Worm (Caenorhabditis elegans) whole organism, late embryonic: ENCODE results near the gene adss-1.

Source experiments
- C08G9.2 ChIP-seq: sonication (generic microtip); optimal IDR thresholded peaks from 2 replicates; lab custom pipeline; 2016; ENCODE audit warnings: mild to moderate bottlenecking, missing genetic modification characterization, moderate library complexity, missing compliant biosample characterization
- F13H6.1 ChIP-seq: sonication (generic microtip); optimal IDR thresholded peaks from 2 replicates; lab custom pipeline; 2016; ENCODE audit warnings: missing genetic modification characterization, missing compliant biosample characterization
- K02D7.2 ChIP-seq: sonication (generic microtip); optimal IDR thresholded peaks from 2 replicates; lab custom pipeline; 2017; ENCODE audit warnings: mild to moderate bottlenecking, missing genetic modification characterization, missing compliant biosample characterization
- T23F11.4 ChIP-seq: fragments of 200-800 bp; sonication (Bioruptor generic); optimal IDR thresholded peaks from 2 replicates; lab custom pipeline; 2018; ENCODE audit warnings: mild to moderate bottlenecking, missing genetic modification characterization, missing compliant biosample characterization
- Y22D7AL.16 ChIP-seq: sonication (generic microtip); optimal IDR thresholded peaks from 2 replicates; lab custom pipeline; 2016; ENCODE audit warnings: missing genetic modification characterization, missing compliant biosample characterization
- ceh-18 ChIP-seq: sonication (generic microtip); optimal IDR thresholded peaks from 2 replicates; lab custom pipeline; 2016; ENCODE audit warnings: missing genetic modification characterization, missing compliant biosample characterization
- ceh-2 ChIP-seq: sonication (generic microtip); optimal IDR thresholded peaks from 2 replicates; lab custom pipeline; 2016; ENCODE audit warnings: missing genotype, missing genetic modification characterization, missing compliant biosample characterization
- ceh-22 ChIP-seq: sonication (generic microtip); optimal IDR thresholded peaks from 2 replicates; lab custom pipeline; 2017; ENCODE audit warnings: missing biosample characterization, missing genetic modification characterization
- ceh-24 ChIP-seq: sonication (generic microtip); optimal IDR thresholded peaks from 2 replicates; lab custom pipeline; 2016; ENCODE audit warnings: mild to moderate bottlenecking, missing genetic modification characterization, missing compliant biosample characterization
- ceh-30 ChIP-seq: fragments of 150-350 bp; optimal IDR thresholded peaks from 2 replicates; lab custom pipeline; 2014; ENCODE audit warnings: missing biosample characterization, missing genetic modification characterization
- ceh-34 ChIP-seq: sonication (generic microtip); optimal IDR thresholded peaks from 2 replicates; lab custom pipeline; 2016; ENCODE audit warnings: mild to moderate bottlenecking, missing genetic modification characterization, missing compliant biosample characterization
- dmd-4 ChIP-seq: sonication (generic microtip); optimal IDR thresholded peaks from 2 replicates; lab custom pipeline; 2016; ENCODE audit warnings: borderline replicate concordance, missing genetic modification characterization, missing compliant biosample characterization
- eyg-1 ChIP-seq: sonication (generic microtip); optimal IDR thresholded peaks from 2 replicates; lab custom pipeline; 2016; ENCODE audit warnings: missing genotype, missing genetic modification characterization, missing compliant biosample characterization
- fkh-10 ChIP-seq: fragments of 150-350 bp; optimal IDR thresholded peaks from 2 replicates; lab custom pipeline; 2014; ENCODE audit warnings: missing biosample characterization, missing genetic modification reagents, missing genetic modification characterization
- gmeb-2 ChIP-seq: sonication (generic microtip); optimal IDR thresholded peaks from 2 replicates; lab custom pipeline; 2016; ENCODE audit warnings: missing genetic modification characterization, inconsistent platforms, missing compliant biosample characterization
- hlh-13 ChIP-seq: fragments of 200-800 bp; sonication (Bioruptor generic); optimal IDR thresholded peaks from 2 replicates; lab custom pipeline; 2018; ENCODE audit warnings: mild to moderate bottlenecking, missing genetic modification characterization, missing compliant biosample characterization
- hlh-30 ChIP-seq: sonication (generic microtip); optimal IDR thresholded peaks from 2 replicates; lab custom pipeline; 2017; ENCODE audit warnings: antibody characterized with exemption, missing genetic modification characterization, missing compliant biosample characterization; ENCODE audit not compliant: insufficient read depth
- hlh-8 ChIP-seq: sonication (generic microtip); optimal IDR thresholded peaks from 2 replicates; lab custom pipeline; 2016; ENCODE audit warnings: missing genotype, missing genetic modification characterization, missing compliant biosample characterization
- lim-6 ChIP-seq: sonication (generic microtip); optimal IDR thresholded peaks from 2 replicates; lab custom pipeline; 2016; ENCODE audit warnings: missing genetic modification characterization, missing compliant biosample characterization
- madf-2 ChIP-seq: sonication (generic microtip); optimal IDR thresholded peaks from 2 replicates; lab custom pipeline; 2017; ENCODE audit warnings: missing genetic modification characterization, missing compliant biosample characterization
- mec-3 ChIP-seq: sonication (generic microtip); optimal IDR thresholded peaks from 2 replicates; lab custom pipeline; 2016; ENCODE audit warnings: borderline replicate concordance, missing genetic modification characterization, missing compliant biosample characterization
- nfya-1 ChIP-seq: sonication (generic microtip); optimal IDR thresholded peaks from 2 replicates; lab custom pipeline; 2017; ENCODE audit warnings: missing genetic modification characterization, mild to moderate bottlenecking, missing compliant biosample characterization, antibody characterized with exemption, moderate library complexity
- nhr-11 ChIP-seq: fragments of 150-350 bp; optimal IDR thresholded peaks from 2 replicates; lab custom pipeline; 2014; ENCODE audit warnings: missing biosample characterization, missing genetic modification characterization
- nhr-232 ChIP-seq: sonication (generic microtip); optimal IDR thresholded peaks from 2 replicates; lab custom pipeline; 2016; ENCODE audit warnings: missing genetic modification characterization, missing compliant biosample characterization
- npax-4 ChIP-seq: sonication (generic microtip); optimal IDR thresholded peaks from 2 replicates; lab custom pipeline; 2016; ENCODE audit warnings: missing genetic modification characterization, missing compliant biosample characterization
- pat-9 ChIP-seq: fragments of 200-800 bp; sonication (Bioruptor generic); optimal IDR thresholded peaks from 2 replicates; lab custom pipeline; 2018; ENCODE audit warnings: mild to moderate bottlenecking, missing genetic modification characterization, moderate library complexity, missing compliant biosample characterization
- pax-1 ChIP-seq: fragments of 150-350 bp; optimal IDR thresholded peaks from 2 replicates; lab custom pipeline; 2014; ENCODE audit warnings: missing biosample characterization, missing genetic modification characterization
- pha-4 ChIP-seq: fragments of 150-350 bp; optimal IDR thresholded peaks from 2 replicates; lab custom pipeline; 2018; ENCODE audit warnings: missing biosample characterization, missing genetic modification reagents, missing genetic modification characterization
- pqm-1 ChIP-seq: sonication (generic microtip); optimal IDR thresholded peaks from 2 replicates; lab custom pipeline; 2016; ENCODE audit warnings: missing genetic modification characterization, missing compliant biosample characterization
- sdc-2 ChIP-seq: sonication (generic microtip); optimal IDR thresholded peaks from 2 replicates; lab custom pipeline; 2016; ENCODE audit warnings: missing genotype, missing genetic modification characterization, missing compliant biosample characterization
- tbx-2 ChIP-seq: sonication (generic microtip); optimal IDR thresholded peaks from 2 replicates; lab custom pipeline; 2016; ENCODE audit warnings: missing genetic modification characterization, missing compliant biosample characterization
- tbx-7 ChIP-seq: sonication (generic microtip); optimal IDR thresholded peaks from 2 replicates; lab custom pipeline; 2016; ENCODE audit warnings: missing genotype, missing genetic modification characterization, missing compliant biosample characterization
- ttx-3 ChIP-seq: sonication (generic microtip); optimal IDR thresholded peaks from 2 replicates; lab custom pipeline; 2016; ENCODE audit warnings: missing genetic modification reagents, missing genetic modification characterization, missing compliant biosample characterization
- unc-3 ChIP-seq, 2 experiments: fragments of 200-800 bp in 1 of 2; sonication (Bioruptor generic) in 1 of 2; sonication (generic microtip) in 1 of 2; conservative IDR thresholded peaks in 1 of 2; optimal IDR thresholded peaks in 1 of 2; 2 replicates each; pipeline versions ENCODE4 v1.3.6 to Lab custom; 2016 to 2022; ENCODE audit warnings: missing compliant biosample characterization in 2 of 2, missing genetic modification characterization in 2 of 2, missing genetic modification reagents in 1 of 2
- unc-86 ChIP-seq: sonication (generic microtip); optimal IDR thresholded peaks from 2 replicates; lab custom pipeline; 2016; ENCODE audit warnings: missing genetic modification characterization, missing compliant biosample characterization
- zip-5 ChIP-seq: sonication (generic microtip); optimal IDR thresholded peaks from 2 replicates; lab custom pipeline; 2016; ENCODE audit warnings: missing genetic modification characterization, missing compliant biosample characterization

The adss-1 gene

DNA sequence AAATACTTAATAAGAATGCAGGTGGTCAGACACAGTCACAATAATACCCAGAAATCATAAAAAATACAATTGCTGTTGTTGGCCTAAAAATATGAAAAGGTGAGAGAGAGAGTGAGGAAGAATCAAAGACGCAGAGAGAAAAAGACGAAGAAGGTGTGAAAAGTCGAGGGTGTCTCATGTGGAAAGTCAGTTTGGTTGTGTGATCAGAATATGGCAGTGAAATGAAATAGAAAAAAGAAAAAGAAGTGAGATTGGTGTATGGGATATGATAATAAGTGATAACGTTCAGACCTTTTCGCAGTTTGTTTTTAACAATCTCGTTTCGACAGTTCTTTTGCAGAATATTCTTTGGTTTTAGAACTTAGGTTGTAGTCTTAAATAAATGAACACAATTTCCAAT is 16.4 kb downstream of the adss-1 start:
- TF ChIP-seq unc-3 (GFP tag; conservative IDR thresholded peaks at IDR 0.05; lab: Robert Waterston, UW) (no peak), unc-3 (tag; optimal IDR thresholded peaks at IDR 0.05; lab: Kevin White, UChicago) (no peak), mec-3 (tag; lab: Kevin White, UChicago) (no peak), sdc-2 (tag; lab: Kevin White, UChicago) (no peak), tbx-2 (tag; lab: Kevin White, UChicago) (peak; percentile 3), C08G9.2 (no peak), tbx-7 (no peak)

ce11 chrV:4805847-4806246 is 17.4 kb downstream of the adss-1 start, which contains the start of gene R02F11.3:
Gene R02F11.3, minus strand, starts transcription at chrV:4805947.
- TF ChIP-seq gmeb-2 (tag; lab: Kevin White, UChicago), result no peak
- TF ChIP-seq K02D7.2, result no peak
- no peak for TF ChIP-seq ceh-2 (tag; lab: Kevin White, UChicago)
- TF ChIP-seq eyg-1 (tag; lab: Kevin White, UChicago), result no peak
- TF ChIP-seq madf-2 (tag; lab: Kevin White, UChicago), result no peak
- no peak for TF ChIP-seq pat-9 (tag; lab: Kevin White, UChicago)
- no peak for TF ChIP-seq fkh-10 (GFP tag; lab: Kevin White, UChicago)
- no peak for TF ChIP-seq nhr-232 (tag; lab: Kevin White, UChicago)
- TF ChIP-seq nhr-11 (tag; lab: Kevin White, UChicago), result no peak
- no peak for TF ChIP-seq ceh-22 (tag; lab: Kevin White, UChicago)
- no peak for TF ChIP-seq Y22D7AL.16 (tag; lab: Kevin White, UChicago)
- no peak for TF ChIP-seq hlh-13 (GFP tag; lab: Kevin White, UChicago)
- no peak for TF ChIP-seq mec-3 (tag; lab: Kevin White, UChicago)

- TF ChIP-seq nhr-11 (tag; lab: Kevin White, UChicago) (no peak), hlh-30 (tag; lab: Kevin White, UChicago) (no peak), eyg-1 (tag; lab: Kevin White, UChicago) (no peak), pqm-1 (tag; lab: Kevin White, UChicago) (no peak), madf-2 (tag; lab: Kevin White, UChicago) (no peak), F13H6.1 (tag; lab: Kevin White, UChicago) (no peak), ceh-30 (tag; lab: Kevin White, UChicago) (no peak), unc-86 (tag; lab: Kevin White, UChicago) (no peak), pax-1 (tag; lab: Kevin White, UChicago) (no peak), npax-4 (tag; lab: Kevin White, UChicago) (no peak)
Measured at ce11 chrV:4801943-4802342, 21.3 kb downstream of the adss-1 start.

- no peak for TF ChIP-seq hlh-8
- no peak for TF ChIP-seq ceh-18 (tag; lab: Kevin White, UChicago)
- TF ChIP-seq madf-2 (tag; lab: Kevin White, UChicago), result no peak
- TF ChIP-seq zip-5, result no peak
- no peak for TF ChIP-seq dmd-4 (tag; lab: Kevin White, UChicago)
- TF ChIP-seq T23F11.4 (GFP tag; lab: Kevin White, UChicago), result no peak
- no peak for TF ChIP-seq ceh-24 (tag; lab: Kevin White, UChicago)
- no peak for TF ChIP-seq pha-4 (tag; lab: Kevin White, UChicago)
- no peak for TF ChIP-seq ceh-34
- no peak for TF ChIP-seq nfya-1 (tag; lab: Kevin White, UChicago)
- TF ChIP-seq lim-6, result no peak
- no peak for TF ChIP-seq ttx-3 (tag; lab: Kevin White, UChicago)
Measured at ce11 chrV:4800794-4801193, 22.4 kb downstream of the adss-1 start, which contains the start of gene R02F11.1. Gene R02F11.1, plus strand, starts transcription at chrV:4801094.
